Fruit fly (Drosophila melanogaster) whole organism, pupa: ENCODE measurements at regions not wholly inside any gene's neighbourhood (a gene's known extent, or its start where the extent isn't known, plus 50 kb on each side); places are given as distances from the start of the nearest gene placed in this dataset.
A peak's percentile ranks its signal among the peaks of the same experiment; 100 is the strongest.

Source experiments
- CG12605 ChIP-seq: fragments of 200-800 bp; sonication (Bioruptor generic); IDR thresholded peaks from 2 replicates; pipeline ENCODE4 v1.3.6; 2022; ENCODE audit warnings: missing biosample characterization, missing genetic modification characterization
- CG8301 ChIP-seq: fragments of 200-800 bp; sonication (Bioruptor generic); optimal IDR thresholded peaks from 2 replicates; lab custom pipeline; 2018; ENCODE audit warnings: missing biosample characterization, mild to moderate bottlenecking, missing genetic modification characterization
- CG9948 ChIP-seq: fragments of 200-800 bp; sonication (Bioruptor generic); optimal IDR thresholded peaks from 2 replicates; lab custom pipeline; 2018; ENCODE audit warnings: missing biosample characterization, mild to moderate bottlenecking, missing genetic modification characterization, moderate library complexity
- EcR ChIP-seq: fragments of 200-800 bp; sonication (Bioruptor generic); optimal IDR thresholded peaks from 3 replicates; lab custom pipeline; 2019; ENCODE audit warnings: missing biosample characterization, missing genetic modification characterization, mild to moderate bottlenecking, moderate library complexity, missing genetic modification reagents
- Pif1A ChIP-seq: fragments of 200-800 bp; sonication (Bioruptor generic); optimal IDR thresholded peaks from 3 replicates; lab custom pipeline; 2016; ENCODE audit warnings: missing biosample characterization, missing genetic modification characterization
- Pif1B ChIP-seq: fragments of 200-800 bp; sonication (Bioruptor generic); optimal IDR thresholded peaks from 3 replicates; lab custom pipeline; 2016; ENCODE audit warnings: missing biosample characterization, missing genetic modification characterization
- gl ChIP-seq: fragments of 200-800 bp; sonication (Bioruptor generic); optimal IDR thresholded peaks from 2 replicates; lab custom pipeline; 2018; ENCODE audit warnings: missing biosample characterization, mild to moderate bottlenecking, missing genetic modification characterization

DNA sequence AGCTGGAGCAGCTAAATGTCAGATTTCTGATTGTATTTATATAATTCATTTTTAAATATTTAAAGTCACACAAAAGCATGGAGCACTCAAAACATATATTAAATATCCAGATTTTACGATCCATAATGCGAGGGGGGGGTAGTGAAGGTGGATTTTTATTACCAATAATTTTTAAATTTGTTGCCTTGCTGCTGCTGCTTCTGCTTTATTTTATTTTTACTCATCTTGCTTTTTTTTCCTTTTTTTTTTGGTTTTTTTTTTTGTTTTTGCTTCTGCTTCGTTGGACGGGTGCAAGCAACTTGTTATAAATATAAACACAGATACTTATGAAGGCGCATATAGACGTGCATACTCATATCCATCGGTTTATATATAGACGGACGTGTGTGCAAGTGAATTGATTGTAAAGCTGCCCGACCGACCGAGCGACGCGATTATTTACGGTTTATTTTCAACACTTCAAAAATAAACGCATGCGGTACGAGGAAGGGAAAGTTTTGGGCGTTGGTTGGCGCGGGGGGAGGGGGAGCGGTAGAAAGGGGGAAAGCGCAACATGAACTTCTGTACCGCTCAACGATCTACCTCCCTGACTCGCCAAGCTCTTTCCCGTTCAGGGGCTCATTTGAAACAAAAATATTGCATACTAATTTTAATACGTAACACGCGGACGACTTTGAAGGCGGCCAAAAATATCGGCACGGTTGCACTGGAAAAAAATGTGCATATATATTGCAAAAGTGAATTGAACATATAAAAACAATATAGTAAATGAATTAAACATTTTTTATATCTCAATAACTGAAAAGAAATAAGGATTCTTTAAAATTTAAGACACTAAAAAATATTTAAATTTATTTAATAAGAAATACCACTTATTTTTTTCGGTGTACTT lies 60.3 kb upstream of the CG12362 start:
- TF ChIP-seq CG9948 (peak; percentile 71), Pif1B (GFP tag; lab: Kevin White, UChicago) (peak; percentile 88), gl (peak; percentile 93), Pif1A (GFP tag; lab: Kevin White, UChicago) (peak; percentile 90), CG8301 (tag; lab: Kevin White, UChicago) (peak; percentile 72), EcR (GFP tag; lab: Kevin White, UChicago) (peak; percentile 22), CG12605 (GFP tag; lab: Robert Waterston, UW) (peak; percentile 94)
